Worm (Caenorhabditis elegans) whole organism, L4 larva: ENCODE measurements around the gene Y17G7B.18.
A peak's percentile ranks its signal among the peaks of the same experiment; 100 is the strongest.
"Not testable (repeated sequence)": the region's sequence is repeated elsewhere in the genome, so short reads cannot be mapped to it uniquely, and the experiment has no call there.

Experiments used
- F37D6.2 ChIP-seq: sonication (generic microtip); optimal IDR thresholded peaks from 2 replicates; lab custom pipeline; 2016; ENCODE audit warnings: mild to moderate bottlenecking, missing genetic modification characterization, missing compliant biosample characterization
- R02D3.7 ChIP-seq: fragments of 150-350 bp; sonication (generic microtip); optimal IDR thresholded peaks from 3 replicates; lab custom pipeline; 2014; ENCODE audit warnings: missing biosample characterization, missing genetic modification characterization
- T20F7.1 ChIP-seq: fragments of 200-800 bp; sonication (Bioruptor generic); optimal IDR thresholded peaks from 2 replicates; lab custom pipeline; 2018; ENCODE audit warnings: mild to moderate bottlenecking, missing genetic modification characterization, missing compliant biosample characterization
- Y105C5A.15 ChIP-seq: fragments of 200-800 bp; sonication (Bioruptor generic); IDR thresholded peaks from 2 replicates; pipeline ENCODE4 v1.3.6; 2022; ENCODE audit warnings: missing genetic modification characterization, missing compliant biosample characterization
- Y48G9A.11 ChIP-seq: fragments of 200-800 bp; sonication (Bioruptor generic); IDR thresholded peaks from 2 replicates; pipeline ENCODE4 v1.3.6; 2022; ENCODE audit warnings: missing genetic modification reagents, missing genetic modification characterization, missing compliant biosample characterization
- ZK546.5 ChIP-seq, 2 experiments: sonication (generic microtip); optimal IDR thresholded peaks; 2 replicates each; lab custom pipeline; 2017; ENCODE audit warnings: missing biosample characterization in 2 of 2, missing genetic modification characterization in 2 of 2
- aha-1 ChIP-seq: fragments of 150-350 bp; peaks from one replicate; lab custom pipeline; 2014; ENCODE audit warnings: missing biosample characterization, missing genetic modification characterization
- aly-2 ChIP-seq: sonication (generic microtip); optimal IDR thresholded peaks from 2 replicates; lab custom pipeline; 2018; ENCODE audit warnings: missing biosample characterization, missing genetic modification characterization
- ceh-44 ChIP-seq: fragments of 200-800 bp; sonication (Bioruptor generic); IDR thresholded peaks from 2 replicates; pipeline ENCODE4 v1.3.6; 2022; ENCODE audit warnings: missing genetic modification reagents, missing genetic modification characterization, missing compliant biosample characterization
- daf-16 ChIP-seq, 3 experiments: sonication (generic microtip); optimal IDR thresholded peaks; 2 replicates each; lab custom pipeline; 2016 to 2017; ENCODE audit warnings: missing genetic modification characterization in 3 of 3, missing genetic modification reagents in 3 of 3, mild to moderate bottlenecking in 2 of 3, missing compliant biosample characterization in 2 of 3, missing biosample characterization in 1 of 3, moderate library complexity in 1 of 3
- dmd-6 ChIP-seq: fragments of 200-800 bp; sonication (Bioruptor generic); IDR thresholded peaks from 2 replicates; pipeline ENCODE4 v1.3.6; 2022; ENCODE audit warnings: missing genetic modification reagents, missing genetic modification characterization, missing compliant biosample characterization
- dmd-9 ChIP-seq: fragments of 200-800 bp; sonication (Bioruptor generic); IDR thresholded peaks from 2 replicates; pipeline ENCODE4 v1.3.6; 2022; ENCODE audit warnings: missing genetic modification reagents, missing genetic modification characterization, missing compliant biosample characterization
- duxl-1 ChIP-seq: sonication (generic microtip); optimal IDR thresholded peaks from 2 replicates; lab custom pipeline; 2016; ENCODE audit warnings: mild to moderate bottlenecking, missing genetic modification characterization, moderate library complexity, missing compliant biosample characterization; ENCODE audit not compliant: poor library complexity
- hif-1 ChIP-seq, 2 experiments: sonication (generic microtip); optimal IDR thresholded peaks; 2 replicates each; lab custom pipeline; 2016 to 2017; ENCODE audit warnings: missing compliant biosample characterization in 2 of 2, missing genetic modification characterization in 2 of 2, missing genetic modification reagents in 2 of 2, missing genotype in 2 of 2, mild to moderate bottlenecking in 1 of 2
- hlh-11 ChIP-seq: fragments of 200-800 bp; sonication (Bioruptor generic); optimal IDR thresholded peaks from 2 replicates; lab custom pipeline; 2018; ENCODE audit warnings: mild to moderate bottlenecking, missing genetic modification characterization, missing compliant biosample characterization
- hmg-1.1 ChIP-seq: fragments of 200-800 bp; sonication (Bioruptor generic); IDR thresholded peaks from 2 replicates; pipeline ENCODE4 v1.3.6; 2022; ENCODE audit warnings: missing genetic modification reagents, missing genetic modification characterization, missing compliant biosample characterization
- lin-13 ChIP-seq: fragments of 150-350 bp; optimal IDR thresholded peaks from 2 replicates; lab custom pipeline; 2014; ENCODE audit warnings: missing biosample characterization, missing genetic modification reagents, missing genetic modification characterization
- nhr-237 ChIP-seq: sonication (generic microtip); optimal IDR thresholded peaks from 2 replicates; lab custom pipeline; 2017; ENCODE audit warnings: missing biosample characterization, missing genetic modification characterization
- nhr-28 ChIP-seq: fragments of 150-350 bp; optimal IDR thresholded peaks from 2 replicates; lab custom pipeline; 2014; ENCODE audit warnings: missing biosample characterization, missing genetic modification characterization
- nhr-48 ChIP-seq: sonication (generic microtip); optimal IDR thresholded peaks from 2 replicates; lab custom pipeline; 2016; ENCODE audit warnings: mild to moderate bottlenecking, missing genetic modification characterization, missing compliant biosample characterization
- nhr-76 ChIP-seq: fragments of 150-350 bp; optimal IDR thresholded peaks from 2 replicates; lab custom pipeline; 2014; ENCODE audit warnings: missing biosample characterization, missing genetic modification characterization
- nhr-77 ChIP-seq: fragments of 150-350 bp; optimal IDR thresholded peaks from 2 replicates; lab custom pipeline; 2014; ENCODE audit warnings: missing biosample characterization, missing genetic modification characterization
- sdz-12 ChIP-seq: fragments of 200-800 bp; sonication (Bioruptor generic); optimal IDR thresholded peaks from 2 replicates; lab custom pipeline; 2018; ENCODE audit warnings: mild to moderate bottlenecking, missing genetic modification characterization, missing compliant biosample characterization
- skn-1 ChIP-seq: fragments of 150-350 bp; optimal IDR thresholded peaks from 2 replicates; lab custom pipeline; 2014; ENCODE audit warnings: missing biosample characterization, missing genetic modification characterization
- spr-3 ChIP-seq: fragments of 200-800 bp; sonication (Bioruptor generic); optimal IDR thresholded peaks from 2 replicates; lab custom pipeline; 2018; ENCODE audit warnings: mild to moderate bottlenecking, missing genetic modification characterization, missing compliant biosample characterization
- unc-130 ChIP-seq: sonication (generic microtip); optimal IDR thresholded peaks from 2 replicates; lab custom pipeline; 2016; ENCODE audit warnings: missing genetic modification reagents, missing genetic modification characterization, missing compliant biosample characterization
- unc-62 ChIP-seq, 3 experiments: fragments of 150-350 bp in 1 of 3; sonication (generic microtip); optimal IDR thresholded peaks in 2 of 3; peaks in 1 of 3; 1 replicate in 1 of 3; 2 replicates in 2 of 3; lab custom pipeline; 2014 to 2017; ENCODE audit warnings: missing biosample characterization in 3 of 3, missing genetic modification characterization in 3 of 3, missing genetic modification reagents in 3 of 3, missing genotype in 1 of 3
- zip-2 ChIP-seq: fragments of 150-350 bp; optimal IDR thresholded peaks from 2 replicates; lab custom pipeline; 2014; ENCODE audit warnings: missing biosample characterization, missing genetic modification characterization

Y17G7B.18 gene

DNA sequence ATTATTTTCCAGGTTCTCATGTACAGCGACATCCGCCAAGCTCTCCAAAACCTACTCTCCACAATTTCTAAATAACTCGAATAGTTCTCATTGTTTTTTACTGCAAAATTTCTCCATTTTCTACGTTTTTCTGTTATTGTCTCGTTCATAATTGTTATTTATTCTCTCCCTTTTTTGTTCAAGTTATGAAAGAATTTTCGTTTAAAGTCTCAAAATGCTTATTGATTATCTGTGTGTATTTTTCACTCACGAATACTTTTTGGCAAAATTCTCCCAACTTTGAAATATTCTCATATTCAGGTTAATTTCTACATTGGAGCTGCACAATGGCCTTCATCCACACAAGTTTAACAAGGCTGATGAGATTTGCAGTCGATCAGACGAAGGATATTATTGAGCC lies 46.5 kb upstream of the Y17G7B.18 start, which contains the start of gene Y57A10A.5:
Gene Y57A10A.5, plus strand, starts transcription at position 301 of the 400 bp plus-strand sequence.
- not testable (repeated sequence) for TF ChIP-seq hlh-11 (tag; lab: Kevin White, UChicago); daf-16 (GFP tag; optimal IDR thresholded peaks at IDR 0.05; lab: Kevin White, UChicago); daf-16 (tag; optimal IDR thresholded peaks at IDR 0.05; lab: Kevin White, UChicago); hmg-1.1 (GFP tag; lab: Robert Waterston, UW)

DNA sequence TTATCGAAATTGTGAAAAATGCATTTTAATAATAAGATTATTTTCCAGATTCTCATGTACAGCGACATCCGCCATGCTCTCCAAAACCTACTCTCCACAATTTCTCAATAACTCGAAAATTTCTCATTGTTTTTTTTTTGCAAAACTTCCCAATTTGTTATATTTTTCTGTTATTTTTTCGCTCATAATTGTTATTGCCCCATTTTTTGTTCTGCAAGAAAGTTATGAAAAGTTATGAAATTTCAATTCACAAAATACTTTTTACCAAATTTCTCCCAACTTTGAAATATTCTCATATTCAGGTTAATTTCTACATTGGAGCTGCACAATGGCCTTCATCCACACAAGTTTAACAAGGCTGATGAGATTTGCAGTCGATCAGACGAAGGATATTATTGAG lies 44.0 kb upstream of the Y17G7B.18 start, which contains the start of gene Y57A10A.4:
Gene Y57A10A.4, plus strand, starts transcription at position 301 of the 400 bp plus-strand sequence.
- TF ChIP-seq hif-1 (tag; optimal IDR thresholded peaks at IDR 0.05; lab: Kevin White, UChicago); ceh-44 (GFP tag; lab: Robert Waterston, UW); aly-2 (tag; lab: Kevin White, UChicago): not testable (repeated sequence)

DNA sequence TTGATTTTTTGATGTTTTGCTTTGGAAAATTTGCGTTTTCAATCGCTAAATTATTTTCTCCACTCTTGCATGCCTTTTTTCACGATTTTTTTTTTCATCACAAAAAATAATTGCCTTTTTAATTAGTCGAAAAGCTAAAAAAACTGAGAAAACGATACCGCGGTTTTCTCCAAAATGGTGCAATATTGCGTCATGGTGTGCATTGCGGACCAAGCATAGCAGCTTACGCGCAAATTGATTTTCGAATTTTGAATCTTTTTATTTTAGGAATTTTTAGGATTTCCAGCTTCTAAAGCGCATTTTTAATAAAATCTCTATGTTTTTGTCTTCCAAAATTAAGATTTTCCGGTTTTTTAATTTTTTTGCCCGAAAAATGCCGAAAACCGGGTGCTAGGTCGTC lies 42.6 kb upstream of the Y17G7B.18 start:
- TF ChIP-seq nhr-28 (tag; lab: Kevin White, UChicago) (no peak), zip-2 (tag; lab: Kevin White, UChicago) (peak; percentile 52), R02D3.7 (no peak), nhr-77 (tag; lab: Kevin White, UChicago) (no peak)

DNA sequence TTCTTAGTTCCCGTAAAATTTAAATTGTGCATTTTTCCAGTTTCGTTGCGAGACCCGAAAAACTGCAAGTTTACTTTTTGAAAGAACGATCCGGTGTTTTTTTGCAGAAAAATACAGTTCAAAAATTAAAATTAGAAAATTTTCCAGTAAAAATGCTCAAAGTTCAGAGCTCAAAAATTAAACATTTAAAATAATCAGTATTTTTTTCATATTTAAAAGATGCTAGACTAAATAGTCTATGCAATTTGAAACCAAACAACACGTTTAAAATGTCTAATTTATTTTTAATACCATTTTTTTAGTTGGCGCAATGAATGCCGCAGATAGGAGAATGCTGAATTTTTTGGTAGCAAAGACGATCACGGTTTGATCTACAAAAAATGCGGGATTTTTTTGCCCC lies 39.7 kb upstream of the Y17G7B.18 start, which contains the start of gene Y57A10A.2:
Gene Y57A10A.2, plus strand, starts transcription at position 301 of the 400 bp plus-strand sequence.
- TF ChIP-seq nhr-77 (tag; lab: Kevin White, UChicago) (no peak), spr-3 (GFP tag; lab: Kevin White, UChicago) (no peak), sdz-12 (GFP tag; lab: Kevin White, UChicago) (no peak), unc-130 (no peak), dmd-6 (GFP tag; lab: Robert Waterston, UW) (no peak), F37D6.2 (tag; lab: Kevin White, UChicago) (no peak), Y48G9A.11 (GFP tag; lab: Robert Waterston, UW) (no peak), nhr-48 (tag; lab: Kevin White, UChicago) (no peak), dmd-9 (GFP tag; lab: Robert Waterston, UW) (no peak), nhr-76 (tag; lab: Kevin White, UChicago) (no peak), T20F7.1 (no peak), ZK546.5 (tag; optimal IDR thresholded peaks at IDR 0.05; lab: Kevin White, UChicago) (no peak), lin-13 (GFP tag; lab: Kevin White, UChicago) (no peak), nhr-237 (tag; lab: Kevin White, UChicago) (no peak)
- TF ChIP-seq, all 104 proteins: peak for 0

DNA sequence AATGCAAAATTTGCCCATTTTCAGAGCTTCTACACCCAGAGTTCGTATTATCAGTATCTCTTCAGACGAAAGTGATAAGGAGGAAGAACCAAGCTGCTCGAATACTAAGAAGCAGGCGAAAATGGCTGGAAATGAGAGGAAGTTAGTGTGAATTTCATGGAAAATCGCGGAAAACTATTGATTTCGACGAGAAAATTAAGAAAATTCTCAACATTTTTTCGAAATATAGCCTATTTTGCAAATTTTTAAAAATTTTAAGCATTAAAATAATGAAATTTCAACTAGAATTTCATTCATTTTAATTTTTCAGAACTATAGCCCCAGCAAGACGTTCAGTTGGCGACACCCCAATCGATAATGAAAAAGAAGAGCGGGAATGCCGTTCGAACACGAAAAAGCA lies 35.9 kb upstream of the Y17G7B.18 start:
- TF ChIP-seq aha-1 (tag; lab: Kevin White, UChicago) (peak; percentile 73), unc-62 (GFP tag; optimal IDR thresholded peaks at IDR 0.05 in 1 of 2; lab: Kevin White, UChicago) (peak in 1 of 2 experiments; percentile 53), unc-62 (tag; optimal IDR thresholded peaks at IDR 0.05; lab: Kevin White, UChicago) (no peak), skn-1 (no peak)

DNA sequence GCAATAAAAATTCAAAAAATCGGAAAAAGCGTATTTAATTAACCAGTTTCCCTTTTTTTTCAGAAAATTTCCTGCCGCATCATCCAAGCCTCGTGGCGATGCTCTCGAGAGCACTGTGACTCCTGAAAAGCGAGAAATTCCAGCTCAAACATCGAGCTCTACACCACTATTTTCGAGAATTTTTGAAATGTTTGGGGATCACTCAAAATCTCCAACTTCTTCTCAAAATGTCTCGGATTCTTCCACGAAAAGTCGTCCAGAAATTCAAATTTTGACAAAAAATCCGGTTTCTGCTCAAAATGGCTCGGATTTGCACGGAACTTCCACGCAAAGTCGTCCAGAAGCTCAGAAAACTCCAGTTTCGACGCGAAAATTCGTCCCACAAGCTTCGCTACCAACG lies 30.3 kb upstream of the Y17G7B.18 start:
- TF ChIP-seq unc-62 (GFP tag; optimal IDR thresholded peaks at IDR 0.05 in 1 of 2; lab: Kevin White, UChicago) (peak in 1 of 2 experiments; percentile 93), unc-62 (tag; optimal IDR thresholded peaks at IDR 0.05; lab: Kevin White, UChicago) (no peak), duxl-1 (tag; lab: Kevin White, UChicago) (no peak)

DNA sequence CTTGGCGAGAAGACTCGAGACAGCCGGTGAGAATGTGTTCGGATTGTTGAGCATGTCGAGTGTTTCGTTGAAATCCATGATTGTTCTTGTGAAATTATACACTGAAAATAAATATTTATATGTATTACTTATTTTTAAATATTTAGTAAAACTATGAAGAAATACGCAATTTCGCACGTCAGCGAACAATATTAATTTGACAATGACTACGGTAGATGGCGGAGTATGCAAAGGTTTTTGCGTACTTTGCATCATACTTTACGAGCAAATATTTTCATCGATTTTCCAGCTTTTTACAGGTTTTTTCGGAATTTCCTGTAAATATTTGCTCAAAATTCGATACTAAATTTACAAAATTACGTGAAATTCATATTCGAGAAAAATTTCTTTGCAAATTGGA lies 23.2 kb upstream of the Y17G7B.18 start, which contains the start of gene set-24:
Gene set-24, minus strand, starts transcription at position 101 of the 400 bp plus-strand sequence.
- TF ChIP-seq Y105C5A.15, result no peak
- TF ChIP-seq lin-13 (GFP tag; lab: Kevin White, UChicago), result no peak
- TF ChIP-seq unc-130, result no peak
